Fruit fly (Drosophila melanogaster) whole organism, prepupa: Measurements from ENCODE around the gene APC4.

ENCODE experiments used
- Blimp-1 ChIP-seq: fragments of 200-800 bp; sonication (Bioruptor generic); optimal IDR thresholded peaks from 3 replicates; lab custom pipeline; 2017; ENCODE audit warnings: missing biosample characterization, missing genetic modification characterization, mild to moderate bottlenecking, moderate library complexity, missing genetic modification reagents
- CG10631 ChIP-seq: fragments of 200-800 bp; sonication (Bioruptor generic); optimal IDR thresholded peaks from 2 replicates; lab custom pipeline; 2016; ENCODE audit warnings: missing biosample characterization, missing genetic modification characterization
- CG10669 ChIP-seq: fragments of 200-800 bp; sonication (Bioruptor generic); optimal IDR thresholded peaks from 3 replicates; lab custom pipeline; 2018; ENCODE audit warnings: missing biosample characterization, mild to moderate bottlenecking, missing genetic modification characterization, moderate library complexity
- CG11762 ChIP-seq: fragments of 200-800 bp; sonication (Bioruptor generic); optimal IDR thresholded peaks from 3 replicates; lab custom pipeline; 2016; ENCODE audit warnings: missing biosample characterization, missing genetic modification characterization; ENCODE audit not compliant: insufficient read depth
- CG11902 ChIP-seq: fragments of 200-800 bp; sonication (Bioruptor generic); optimal IDR thresholded peaks from 3 replicates; lab custom pipeline; 2016; ENCODE audit warnings: missing biosample characterization, missing genetic modification characterization
- CG1621 ChIP-seq: fragments of 200-800 bp; sonication (Bioruptor generic); optimal IDR thresholded peaks from 3 replicates; lab custom pipeline; 2018; ENCODE audit warnings: missing biosample characterization, mild to moderate bottlenecking, missing genetic modification characterization
- CG16779 ChIP-seq: fragments of 200-800 bp; sonication (Bioruptor generic); optimal IDR thresholded peaks from 3 replicates; lab custom pipeline; 2017; ENCODE audit warnings: missing biosample characterization, mild to moderate bottlenecking, missing genetic modification characterization
- CG3032 ChIP-seq: fragments of 200-800 bp; optimal IDR thresholded peaks from 2 replicates; lab custom pipeline; 2019; ENCODE audit warnings: missing biosample characterization, mild to moderate bottlenecking, missing genetic modification characterization, moderate library complexity
- CG31627 ChIP-seq: fragments of 200-800 bp; sonication (Bioruptor generic); optimal IDR thresholded peaks from 3 replicates; lab custom pipeline; 2016; ENCODE audit warnings: missing biosample characterization, missing genetic modification characterization
- CG32006 ChIP-seq: fragments of 200-800 bp; sonication (Bioruptor generic); optimal IDR thresholded peaks from 3 replicates; lab custom pipeline; 2017; ENCODE audit warnings: missing biosample characterization, mild to moderate bottlenecking, missing genetic modification characterization
- CG34406 ChIP-seq: fragments of 200-800 bp; sonication (Bioruptor generic); optimal IDR thresholded peaks from 3 replicates; lab custom pipeline; 2016; ENCODE audit warnings: missing biosample characterization, missing genetic modification characterization
- CG3919 ChIP-seq: fragments of 200-800 bp; sonication (Bioruptor generic); optimal IDR thresholded peaks from 3 replicates; lab custom pipeline; 2016; ENCODE audit warnings: missing biosample characterization, missing genetic modification characterization
- CG4318 ChIP-seq: fragments of 200-800 bp; sonication (Bioruptor generic); optimal IDR thresholded peaks from 3 replicates; lab custom pipeline; 2017; ENCODE audit warnings: missing biosample characterization, mild to moderate bottlenecking, missing genetic modification characterization
- CG6792 ChIP-seq: fragments of 200-800 bp; sonication (Bioruptor generic); optimal IDR thresholded peaks from 3 replicates; lab custom pipeline; 2016; ENCODE audit warnings: missing biosample characterization, missing genetic modification characterization
- CG6808 ChIP-seq: fragments of 200-800 bp; sonication (Bioruptor generic); optimal IDR thresholded peaks from 3 replicates; lab custom pipeline; 2017; ENCODE audit warnings: missing biosample characterization, missing genetic modification characterization, mild to moderate bottlenecking, moderate library complexity, missing genetic modification reagents
- CG6854 ChIP-seq: fragments of 200-800 bp; sonication (Bioruptor generic); optimal IDR thresholded peaks from 2 replicates; lab custom pipeline; 2017; ENCODE audit warnings: missing biosample characterization, mild to moderate bottlenecking, missing genetic modification characterization
- CG7368 ChIP-seq: fragments of 200-800 bp; sonication (Bioruptor generic); optimal IDR thresholded peaks from 3 replicates; lab custom pipeline; 2016; ENCODE audit warnings: missing biosample characterization, missing genetic modification characterization
- CG8319 ChIP-seq: fragments of 200-800 bp; sonication (Bioruptor generic); optimal IDR thresholded peaks from 3 replicates; lab custom pipeline; 2016; ENCODE audit warnings: missing biosample characterization, missing genetic modification characterization
- CG8632 ChIP-seq: fragments of 200-800 bp; sonication (Bioruptor generic); optimal IDR thresholded peaks from 3 replicates; lab custom pipeline; 2016; ENCODE audit warnings: missing biosample characterization, missing genetic modification characterization
- CG9139 ChIP-seq: fragments of 200-800 bp; sonication (Bioruptor generic); optimal IDR thresholded peaks from 3 replicates; lab custom pipeline; 2017; ENCODE audit warnings: missing biosample characterization, mild to moderate bottlenecking, missing genetic modification characterization
- Eip78C ChIP-seq: fragments of 200-800 bp; sonication (Bioruptor generic); peaks from one replicate; lab custom pipeline; 2016; ENCODE audit warnings: missing biosample characterization, missing genetic modification characterization
- Eip93F ChIP-seq: fragments of 200-800 bp; sonication (Bioruptor generic); optimal IDR thresholded peaks from 2 replicates; lab custom pipeline; 2016; ENCODE audit warnings: missing biosample characterization, mild to moderate bottlenecking, missing genetic modification characterization
- Ets21C ChIP-seq: fragments of 200-800 bp; sonication (Bioruptor generic); optimal IDR thresholded peaks from 3 replicates; lab custom pipeline; 2016; ENCODE audit warnings: missing biosample characterization, missing genetic modification characterization
- Ets96B ChIP-seq: fragments of 200-800 bp; optimal IDR thresholded peaks from 2 replicates; lab custom pipeline; 2019; ENCODE audit warnings: missing biosample characterization, mild to moderate bottlenecking, missing genetic modification characterization, moderate library complexity
- Gug ChIP-seq: fragments of 200-800 bp; sonication (Bioruptor generic); IDR thresholded peaks from 2 replicates; pipeline ENCODE4 v1.3.6; 2022; ENCODE audit warnings: missing biosample characterization, missing genetic modification characterization
- Hr38 ChIP-seq: sonication (Bioruptor generic); optimal IDR thresholded peaks from 2 replicates; lab custom pipeline; 2016; ENCODE audit warnings: missing biosample characterization, missing genetic modification characterization
- Lpt ChIP-seq: fragments of 200-800 bp; sonication (Bioruptor generic); optimal IDR thresholded peaks from 3 replicates; lab custom pipeline; 2016; ENCODE audit warnings: missing biosample characterization, missing genetic modification characterization
- Met ChIP-seq: fragments of 200-800 bp; sonication (Bioruptor generic); optimal IDR thresholded peaks from 3 replicates; lab custom pipeline; 2016; ENCODE audit warnings: missing biosample characterization, missing genetic modification characterization
- OdsH ChIP-seq: fragments of 200-800 bp; sonication (Bioruptor generic); optimal IDR thresholded peaks from 3 replicates; lab custom pipeline; 2016; ENCODE audit warnings: missing biosample characterization, missing genetic modification characterization
- Smox ChIP-seq: fragments of 200-800 bp; sonication (Bioruptor generic); optimal IDR thresholded peaks from 3 replicates; lab custom pipeline; 2016; ENCODE audit warnings: missing biosample characterization, missing genetic modification characterization
- Sox102F ChIP-seq: fragments of 200-800 bp; sonication (Bioruptor generic); optimal IDR thresholded peaks from 2 replicates; lab custom pipeline; 2016; ENCODE audit warnings: missing biosample characterization, mild to moderate bottlenecking, missing genetic modification characterization
- Sox14 ChIP-seq: fragments of 200-800 bp; sonication (Bioruptor generic); optimal IDR thresholded peaks from 3 replicates; lab custom pipeline; 2016; ENCODE audit warnings: missing biosample characterization, missing genetic modification characterization
- Sox15 ChIP-seq: fragments of 200-800 bp; sonication (Bioruptor generic); optimal IDR thresholded peaks from 3 replicates; lab custom pipeline; 2016; ENCODE audit warnings: missing biosample characterization, missing genetic modification characterization
- achi ChIP-seq: fragments of 200-800 bp; sonication (Bioruptor generic); optimal IDR thresholded peaks from 3 replicates; lab custom pipeline; 2016; ENCODE audit warnings: missing biosample characterization, missing genetic modification characterization
- acj6 ChIP-seq: fragments of 200-800 bp; sonication (Bioruptor generic); optimal IDR thresholded peaks from 3 replicates; lab custom pipeline; 2016; ENCODE audit warnings: missing biosample characterization, missing genetic modification characterization
- cyc ChIP-seq: fragments of 200-800 bp; sonication (Bioruptor generic); optimal IDR thresholded peaks from 3 replicates; lab custom pipeline; 2016; ENCODE audit warnings: missing biosample characterization, missing genetic modification characterization
- dac ChIP-seq: fragments of 200-800 bp; sonication (Bioruptor generic); optimal IDR thresholded peaks from 2 replicates; lab custom pipeline; 2017; ENCODE audit warnings: missing biosample characterization, mild to moderate bottlenecking, missing genetic modification characterization
- dsx ChIP-seq: fragments of 200-800 bp; optimal IDR thresholded peaks from 3 replicates; lab custom pipeline; 2019; ENCODE audit warnings: missing biosample characterization, mild to moderate bottlenecking, missing genetic modification characterization, moderate library complexity; ENCODE audit not compliant: poor library complexity, severe bottlenecking
- eg ChIP-seq: fragments of 200-800 bp; sonication (Bioruptor generic); IDR thresholded peaks from 3 replicates; pipeline ENCODE4 v1.3.6; 2022; ENCODE audit warnings: missing biosample characterization, missing genetic modification characterization
- esn ChIP-seq: fragments of 200-800 bp; sonication (Bioruptor generic); optimal IDR thresholded peaks from 2 replicates; lab custom pipeline; 2016; ENCODE audit warnings: missing biosample characterization, mild to moderate bottlenecking, missing genetic modification characterization, moderate library complexity
- fd59A ChIP-seq: fragments of 200-800 bp; sonication (Bioruptor generic); optimal IDR thresholded peaks from 2 replicates; lab custom pipeline; 2017; ENCODE audit warnings: missing biosample characterization, mild to moderate bottlenecking, missing genetic modification characterization, missing genetic modification reagents
- fd85E ChIP-seq: fragments of 200-800 bp; sonication (Bioruptor generic); optimal IDR thresholded peaks from 3 replicates; lab custom pipeline; 2016; ENCODE audit warnings: missing biosample characterization, missing genetic modification characterization
- fkh ChIP-seq: fragments of 200-800 bp; sonication (Bioruptor generic); optimal IDR thresholded peaks from 3 replicates; lab custom pipeline; 2017; ENCODE audit warnings: missing biosample characterization, mild to moderate bottlenecking, missing genetic modification characterization, moderate library complexity
- lz ChIP-seq: fragments of 200-800 bp; sonication (Bioruptor generic); optimal IDR thresholded peaks from 3 replicates; lab custom pipeline; 2016; ENCODE audit warnings: missing biosample characterization, missing genetic modification characterization
- net ChIP-seq: fragments of 200-800 bp; sonication (Bioruptor generic); optimal IDR thresholded peaks from 3 replicates; lab custom pipeline; 2016; ENCODE audit warnings: missing biosample characterization, missing genetic modification characterization
- pdm3 ChIP-seq: fragments of 200-800 bp; sonication (Bioruptor generic); optimal IDR thresholded peaks from 3 replicates; lab custom pipeline; 2016; ENCODE audit warnings: missing biosample characterization, missing genetic modification characterization
- salr ChIP-seq, 2 experiments: fragments of 200-800 bp; sonication (Bioruptor generic); optimal IDR thresholded peaks; 3 replicates each; lab custom pipeline; 2016 to 2018; ENCODE audit warnings: missing biosample characterization in 2 of 2, missing genetic modification characterization in 2 of 2, mild to moderate bottlenecking in 1 of 2
- spab ChIP-seq: fragments of 200-800 bp; sonication (Bioruptor generic); optimal IDR thresholded peaks from 2 replicates; lab custom pipeline; 2017; ENCODE audit warnings: missing biosample characterization, mild to moderate bottlenecking, missing genetic modification characterization, missing genetic modification reagents
- svp ChIP-seq: fragments of 200-800 bp; sonication (Bioruptor generic); peaks from one replicate; lab custom pipeline; 2016; ENCODE audit warnings: missing biosample characterization, missing genetic modification characterization
- topi ChIP-seq: fragments of 200-800 bp; sonication (Bioruptor generic); optimal IDR thresholded peaks from 3 replicates; lab custom pipeline; 2016; ENCODE audit warnings: missing biosample characterization, missing genetic modification characterization
- vri ChIP-seq: fragments of 200-800 bp; sonication (Bioruptor generic); optimal IDR thresholded peaks from 3 replicates; lab custom pipeline; 2016; ENCODE audit warnings: missing biosample characterization, mild to moderate bottlenecking, missing genetic modification characterization

Gene APC4

dm6 chrX:9066802-9067489, 15.8 kb upstream of the APC4 start:
- TF ChIP-seq svp (GFP tag; lab: Kevin White, UChicago) (peak; percentile 87), CG8632 (GFP tag; lab: Kevin White, UChicago) (peak; percentile 89), Lpt (peak; percentile 76), CG6792 (peak; percentile 85), CG7368 (GFP tag; lab: Kevin White, UChicago) (peak; percentile 82), lz (GFP tag; lab: Kevin White, UChicago) (peak; percentile 74), CG6808 (GFP tag; lab: Kevin White, UChicago) (peak; percentile 75), dac (GFP tag; lab: Kevin White, UChicago) (peak; percentile 65), acj6 (peak; percentile 82), CG10669 (GFP tag; lab: Kevin White, UChicago) (peak; percentile 75), Eip93F (GFP tag; lab: Kevin White, UChicago) (peak; percentile 80), CG4318 (GFP tag; lab: Kevin White, UChicago) (peak; percentile 62), Eip78C (GFP tag; lab: Kevin White, UChicago) (peak; percentile 97), Ets21C (GFP tag; lab: Kevin White, UChicago) (peak; percentile 39), Met (GFP tag; lab: Kevin White, UChicago) (peak; percentile 86), CG31627 (GFP tag; lab: Kevin White, UChicago) (peak; percentile 66), CG11762 (GFP tag; lab: Kevin White, UChicago) (peak; percentile 76), CG8319 (GFP tag; lab: Kevin White, UChicago) (peak; percentile 73), topi (GFP tag; lab: Kevin White, UChicago) (peak; percentile 80), CG16779 (tag; lab: Kevin White, UChicago) (no peak), vri (GFP tag; lab: Kevin White, UChicago) (peak; percentile 67), CG1621 (tag; lab: Kevin White, UChicago) (peak; percentile 72), eg (GFP tag; lab: Robert Waterston, UW) (peak; percentile 85), net (GFP tag; lab: Kevin White, UChicago) (peak; percentile 84), Ets96B (tag; lab: Kevin White, UChicago) (peak; percentile 74), CG11902 (GFP tag; lab: Kevin White, UChicago) (peak; percentile 69), salr (GFP tag; optimal IDR thresholded peaks at IDR 0.05; lab: Kevin White, UChicago) (peak; percentile 41 to 62), CG3919 (GFP tag; lab: Kevin White, UChicago) (peak; percentile 88), Sox14 (peak; percentile 63), CG9139 (GFP tag; lab: Kevin White, UChicago) (peak; percentile 42), cyc (GFP tag; lab: Kevin White, UChicago) (peak; percentile 77), Gug (GFP tag; lab: Robert Waterston, UW) (peak; percentile 44; the same call in 1 of the 2 replicates), Blimp-1 (GFP tag; lab: Kevin White, UChicago) (peak; percentile 56), Hr38 (GFP tag; lab: Kevin White, UChicago) (no peak), Smox (peak; percentile 78), CG6854 (GFP tag; lab: Kevin White, UChicago) (peak; percentile 75), dsx (GFP tag; lab: Kevin White, UChicago) (peak; percentile 59), fkh (GFP tag; lab: Kevin White, UChicago) (no peak), CG32006 (peak; percentile 73), Sox102F (GFP tag; lab: Kevin White, UChicago) (peak; percentile 80), achi (GFP tag; lab: Kevin White, UChicago) (peak; percentile 83), esn (peak; percentile 88), CG10631 (GFP tag; lab: Kevin White, UChicago) (peak; percentile 84), OdsH (GFP tag; lab: Kevin White, UChicago) (peak; percentile 85), fd59A (GFP tag; lab: Kevin White, UChicago) (peak; percentile 69), CG34406 (GFP tag; lab: Kevin White, UChicago) (peak; percentile 85), fd85E (GFP tag; lab: Kevin White, UChicago) (peak; percentile 61), pdm3 (GFP tag; lab: Kevin White, UChicago) (peak; percentile 77), spab (GFP tag; lab: Kevin White, UChicago) (peak; percentile 63), CG3032 (tag; lab: Kevin White, UChicago) (peak; percentile 76), Sox15 (GFP tag; lab: Kevin White, UChicago) (peak; percentile 73)
